Worm (Caenorhabditis elegans) whole organism, young adult: ENCODE data around the gene F36D4.4.

Source experiments
- Y56A3A.18 ChIP-seq: fragments of 200-800 bp; sonication (Bioruptor generic); IDR thresholded peaks from 2 replicates; pipeline ENCODE4 v1.3.6; 2022; ENCODE audit warnings: missing genetic modification reagents, missing genetic modification characterization, missing compliant biosample characterization
- ama-1 ChIP-seq, 3 experiments: fragments of 150-350 bp in 1 of 3; sonication (generic microtip) in 2 of 3; optimal IDR thresholded peaks; 2 replicates each; lab custom pipeline; 2014 to 2018; ENCODE audit warnings: missing biosample characterization in 2 of 3, missing genetic modification characterization in 2 of 3, missing genetic modification reagents in 2 of 3
- atf-7 ChIP-seq: sonication (generic microtip); optimal IDR thresholded peaks from 2 replicates; lab custom pipeline; 2017; ENCODE audit warnings: mild to moderate bottlenecking, missing genetic modification characterization, missing compliant biosample characterization
- egl-18 ChIP-seq: fragments of 200-800 bp; sonication (Bioruptor generic); IDR thresholded peaks from 2 replicates; pipeline ENCODE4 v1.3.6; 2022; ENCODE audit warnings: missing genetic modification reagents, missing genetic modification characterization, missing compliant biosample characterization
- egl-44 ChIP-seq: fragments of 200-800 bp; sonication (Bioruptor generic); IDR thresholded peaks from 2 replicates; pipeline ENCODE4 v1.3.6; 2022; ENCODE audit warnings: missing genetic modification reagents, missing genetic modification characterization, missing compliant biosample characterization
- lin-26 ChIP-seq: fragments of 200-800 bp; sonication (Bioruptor generic); IDR thresholded peaks from 2 replicates; pipeline ENCODE4 v1.3.6; 2022; ENCODE audit warnings: missing genetic modification reagents, missing genetic modification characterization, missing compliant biosample characterization
- pha-4 ChIP-seq: fragments of 150-350 bp; sonication (generic microtip); optimal IDR thresholded peaks from 2 replicates; lab custom pipeline; 2014; ENCODE audit warnings: missing biosample characterization, missing genetic modification reagents, missing genetic modification characterization
- unc-62 ChIP-seq: fragments of 150-350 bp; optimal IDR thresholded peaks from 2 replicates; lab custom pipeline; 2014; ENCODE audit warnings: missing biosample characterization, missing genetic modification reagents, missing genetic modification characterization

- TF ChIP-seq ama-1 (optimal IDR thresholded peaks at IDR 0.05; lab: Kevin White, UChicago) (no peak), ama-1 (GFP tag; optimal IDR thresholded peaks at IDR 0.05; lab: Kevin White, UChicago) (no peak), egl-44 (GFP tag; lab: Robert Waterston, UW) (no peak), egl-18 (GFP tag; lab: Robert Waterston, UW) (no peak), atf-7 (tag; lab: Kevin White, UChicago) (no peak), lin-26 (GFP tag; lab: Robert Waterston, UW) (no peak), Y56A3A.18 (GFP tag; lab: Robert Waterston, UW) (no peak), unc-62 (no peak), pha-4 (no peak)
Observed at ce11 chrV:9373473-9373872, 40.9 kb downstream of the F36D4.4 start, which contains the start of gene E02C12.8.
